Worm (Caenorhabditis elegans): ENCODE measurements around the gene F54D8.10.

DNA sequence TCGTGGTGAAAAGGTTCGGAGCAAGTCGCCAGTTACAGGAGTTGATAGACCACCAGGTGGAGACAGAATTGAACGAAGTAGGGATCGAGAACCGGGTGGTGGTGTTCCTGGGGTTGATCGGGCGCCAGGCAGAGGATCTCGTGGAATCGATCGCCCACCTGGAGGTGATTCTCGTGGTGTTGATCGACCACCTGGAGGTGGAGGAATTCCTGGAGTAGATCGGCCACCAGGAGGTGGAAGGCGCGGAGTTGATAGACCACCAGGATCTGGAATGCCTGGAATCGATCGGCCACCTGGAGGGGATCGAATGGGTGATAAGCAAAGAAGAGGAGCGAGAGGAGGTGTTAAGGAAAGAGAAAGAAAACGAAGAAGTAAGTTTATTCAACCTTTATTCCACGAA lies 10.9 kb downstream of the F54D8.10 start:
- no peak for TF ChIP-seq W03F9.2 (tag; optimal IDR thresholded peaks at IDR 0.05)
- TF ChIP-seq him-1 (tag; optimal IDR thresholded peaks at IDR 0.05): no peak
